Fruit fly (Drosophila melanogaster): ENCODE data around the gene DPCoAC.

Gene DPCoAC

dm6 chr3R:20512368-20512767 is 45.1 kb downstream of the DPCoAC start, which contains the start of gene MFS9:
Gene MFS9, minus strand, starts transcription at chr3R:20512468.
- no peak for TF ChIP-seq CG32264 (GFP tag; optimal IDR thresholded peaks at IDR 0.05)
- no peak for TF ChIP-seq GATAd (GFP tag; optimal IDR thresholded peaks at IDR 0.05)
- TF ChIP-seq Vsx2 (GFP tag; optimal IDR thresholded peaks at IDR 0.05; ENCODE audit: partially characterized antibody): no peak
- TF ChIP-seq usp (GFP tag; optimal IDR thresholded peaks at IDR 0.05): no peak
- TF ChIP-seq tai (GFP tag; optimal IDR thresholded peaks at IDR 0.05): no peak
- TF ChIP-seq sv (GFP tag; optimal IDR thresholded peaks at IDR 0.05): no peak
- TF ChIP-seq Dfd (GFP tag; optimal IDR thresholded peaks at IDR 0.05): no peak
- TF ChIP-seq pan (optimal IDR thresholded peaks at IDR 0.05): no peak
- no peak for TF ChIP-seq h (GFP tag; optimal IDR thresholded peaks at IDR 0.05)
- TF ChIP-seq fru (GFP tag; optimal IDR thresholded peaks at IDR 0.05): no peak
- no peak for TF ChIP-seq foxo (GFP tag; optimal IDR thresholded peaks at IDR 0.05)
- no peak for TF ChIP-seq Mio (GFP tag; optimal IDR thresholded peaks at IDR 0.05)
- no peak for TF ChIP-seq Sp1 (GFP tag; optimal IDR thresholded peaks at IDR 0.05)
- no peak for TF ChIP-seq rgr (GFP tag; optimal IDR thresholded peaks at IDR 0.05)

dm6 chr3R:20509377-20509776 is 48.1 kb downstream of the DPCoAC start:
- TF ChIP-seq psq (GFP tag; optimal IDR thresholded peaks at IDR 0.05): no peak
- TF ChIP-seq Abd-B (GFP tag; optimal IDR thresholded peaks at IDR 0.05): no peak
- no peak for TF ChIP-seq CrebA (GFP tag; optimal IDR thresholded peaks at IDR 0.05; ENCODE audit: borderline replicate concordance)
- TF ChIP-seq CG32264 (GFP tag; optimal IDR thresholded peaks at IDR 0.05): no peak
- TF ChIP-seq GATAd (GFP tag; optimal IDR thresholded peaks at IDR 0.05): no peak
- TF ChIP-seq Rel (GFP tag; optimal IDR thresholded peaks at IDR 0.05): no peak
- no peak for TF ChIP-seq Rel (tag; optimal IDR thresholded peaks at IDR 0.05)
- TF ChIP-seq jim (GFP tag; optimal IDR thresholded peaks at IDR 0.05): no peak
- no peak for TF ChIP-seq tai (GFP tag; optimal IDR thresholded peaks at IDR 0.05)
- TF ChIP-seq fru (GFP tag; optimal IDR thresholded peaks at IDR 0.05): no peak

dm6 chr3R:20504488-20504887 is 53.0 kb downstream of the DPCoAC start, which contains the start of gene Or92a:
Gene Or92a, plus strand, starts transcription at chr3R:20504788.
- no peak for TF ChIP-seq fru (GFP tag; optimal IDR thresholded peaks at IDR 0.05)
- no peak for TF ChIP-seq tai (GFP tag; optimal IDR thresholded peaks at IDR 0.05)
- no peak for TF ChIP-seq CG9705 (GFP tag; optimal IDR thresholded peaks at IDR 0.05)
- no peak for TF ChIP-seq dmrt93B (GFP tag; optimal IDR thresholded peaks at IDR 0.05)
- TF ChIP-seq woc (GFP tag; optimal IDR thresholded peaks at IDR 0.05): no peak
- no peak for TF ChIP-seq jim (GFP tag; optimal IDR thresholded peaks at IDR 0.05)
- no peak for TF ChIP-seq Dfd (GFP tag; optimal IDR thresholded peaks at IDR 0.05)
- TF ChIP-seq pan (optimal IDR thresholded peaks at IDR 0.05): no peak

- TF ChIP-seq OdsH (GFP tag; optimal IDR thresholded peaks at IDR 0.05) (no peak), usp (GFP tag; optimal IDR thresholded peaks at IDR 0.05) (no peak)
Observed at dm6 chr3R:20503646-20504045, 53.8 kb downstream of the DPCoAC start, which contains the start of gene MtnB. Gene MtnB, minus strand, starts transcription at chr3R:20503746.
